Fruit fly (Drosophila melanogaster) whole organism, wandering third instar larva: ENCODE results near the gene CG2120.
A peak's percentile ranks its signal among the peaks of the same experiment; 100 is the strongest.

ENCODE experiments used
- Abd-B ChIP-seq: fragments of >200 bp; optimal IDR thresholded peaks from 2 replicates; lab custom pipeline; 2017; ENCODE audit warnings: missing biosample characterization, missing genetic modification characterization
- CG32264 ChIP-seq: fragments of 200-800 bp; sonication (Bioruptor generic); optimal IDR thresholded peaks from 2 replicates; lab custom pipeline; 2016; ENCODE audit warnings: missing biosample characterization, missing genetic modification characterization
- CG9705 ChIP-seq: fragments of 200-800 bp; sonication (Bioruptor generic); optimal IDR thresholded peaks from 2 replicates; lab custom pipeline; 2018; ENCODE audit warnings: missing biosample characterization, mild to moderate bottlenecking, missing genetic modification characterization
- CrebA ChIP-seq: fragments of 200-800 bp; sonication (Bioruptor generic); optimal IDR thresholded peaks from 2 replicates; lab custom pipeline; 2016; ENCODE audit warnings: missing biosample characterization, mild to moderate bottlenecking, missing genetic modification characterization, borderline replicate concordance
- Dfd ChIP-seq: fragments of >200 bp; optimal IDR thresholded peaks from 2 replicates; lab custom pipeline; 2017; ENCODE audit warnings: missing biosample characterization, missing genetic modification characterization
- Dif ChIP-seq: fragments of 200-275, 200-300 bp; sonication (Bioruptor generic); optimal IDR thresholded peaks from 2 replicates; lab custom pipeline; 2018; ENCODE audit warnings: missing biosample characterization, missing genetic modification characterization; ENCODE audit not compliant: partially characterized antibody
- GATAd ChIP-seq: sonication (Bioruptor generic); optimal IDR thresholded peaks from 2 replicates; lab custom pipeline; 2016; ENCODE audit warnings: missing biosample characterization, missing genetic modification characterization
- HLH106 ChIP-seq: fragments of 200-800 bp; optimal IDR thresholded peaks from 3 replicates; lab custom pipeline; 2019; ENCODE audit warnings: missing biosample characterization, mild to moderate bottlenecking, missing genetic modification characterization, moderate library complexity
- Hnf4 ChIP-seq: fragments of 200-800 bp; sonication (Bioruptor generic); optimal IDR thresholded peaks from 2 replicates; lab custom pipeline; 2016; ENCODE audit warnings: missing biosample characterization, mild to moderate bottlenecking, missing genetic modification characterization
- Hr78 ChIP-seq: fragments of >200 bp; optimal IDR thresholded peaks from 2 replicates; lab custom pipeline; 2017; ENCODE audit warnings: missing biosample characterization, missing genetic modification characterization
- Hr83 ChIP-seq: fragments of 200-300 bp; sonication (Bioruptor generic); optimal IDR thresholded peaks from 2 replicates; lab custom pipeline; 2016; ENCODE audit warnings: missing biosample characterization, mild to moderate bottlenecking, missing genetic modification characterization, moderate library complexity; ENCODE audit not compliant: poor library complexity, severe bottlenecking
- Jra ChIP-seq: sonication (Bioruptor generic); optimal IDR thresholded peaks from 2 replicates; lab custom pipeline; 2016; ENCODE audit warnings: missing biosample characterization, missing genetic modification characterization
- Mio ChIP-seq: sonication (Bioruptor generic); optimal IDR thresholded peaks from 2 replicates; lab custom pipeline; 2016; ENCODE audit warnings: missing biosample characterization, missing genetic modification characterization
- Myc ChIP-seq: fragments of >200 bp; optimal IDR thresholded peaks from 2 replicates; lab custom pipeline; 2017
- N ChIP-seq: fragments of >200 bp; optimal IDR thresholded peaks from 2 replicates; lab custom pipeline; 2018; ENCODE audit warnings: missing biosample characterization, missing external identifiers, missing genetic modification characterization
- OdsH ChIP-seq: fragments of 200-800 bp; sonication (Bioruptor generic); optimal IDR thresholded peaks from 2 replicates; lab custom pipeline; 2016; ENCODE audit warnings: missing biosample characterization, mild to moderate bottlenecking, missing genetic modification characterization
- Rel ChIP-seq, 2 experiments: fragments of 200-800 bp; sonication (Bioruptor generic) in 1 of 2; optimal IDR thresholded peaks; 2 replicates in 1 of 2; 3 replicates in 1 of 2; lab custom pipeline; 2016 to 2019; ENCODE audit warnings: mild to moderate bottlenecking in 2 of 2, missing biosample characterization in 2 of 2, missing genetic modification characterization in 2 of 2, moderate library complexity in 1 of 2
- Sp1 ChIP-seq: fragments of 200-800 bp; sonication (Bioruptor generic); optimal IDR thresholded peaks from 3 replicates; lab custom pipeline; 2019; ENCODE audit warnings: missing biosample characterization, mild to moderate bottlenecking, missing genetic modification characterization, moderate library complexity
- Vsx2 ChIP-seq: fragments of 200-300, 225-300 bp; sonication (Bioruptor generic); optimal IDR thresholded peaks from 2 replicates; lab custom pipeline; 2018; ENCODE audit warnings: missing biosample characterization, missing genetic modification characterization; ENCODE audit not compliant: partially characterized antibody
- br ChIP-seq: fragments of 200-800 bp; sonication (Bioruptor generic); optimal IDR thresholded peaks from 2 replicates; lab custom pipeline; 2016; ENCODE audit warnings: missing biosample characterization, missing genetic modification characterization
- brk ChIP-seq: fragments of 200-800 bp; sonication (Bioruptor generic); optimal IDR thresholded peaks from 2 replicates; lab custom pipeline; 2016; ENCODE audit warnings: missing biosample characterization, mild to moderate bottlenecking, missing genetic modification characterization
- dl ChIP-seq, 2 experiments: fragments of 175-275, 200-275 bp in 1 of 2; fragments of 200-275 bp in 1 of 2; sonication (Bioruptor generic); optimal IDR thresholded peaks; lab custom pipeline; 2018; ENCODE audit warnings: mild to moderate bottlenecking in 2 of 2, missing biosample characterization in 2 of 2, missing genetic modification characterization in 2 of 2, moderate library complexity in 2 of 2; ENCODE audit not compliant: partially characterized antibody in 2 of 2, insufficient read depth in 1 of 2
- dmrt93B ChIP-seq: fragments of 200-800 bp; sonication (Bioruptor generic); optimal IDR thresholded peaks from 2 replicates; lab custom pipeline; 2018; ENCODE audit warnings: missing biosample characterization, mild to moderate bottlenecking, missing genetic modification characterization
- dsf ChIP-seq: sonication (Bioruptor generic); optimal IDR thresholded peaks from 2 replicates; lab custom pipeline; 2016; ENCODE audit warnings: missing biosample characterization, missing genetic modification characterization, borderline replicate concordance
- ey ChIP-seq: fragments of 200-800 bp; sonication (Bioruptor generic); optimal IDR thresholded peaks from 2 replicates; lab custom pipeline; 2016; ENCODE audit warnings: missing biosample characterization, missing genetic modification characterization
- foxo ChIP-seq, 2 experiments: fragments of 200-800 bp; sonication (Bioruptor generic); optimal IDR thresholded peaks; 2 replicates in 1 of 2; 3 replicates in 1 of 2; lab custom pipeline; 2016 to 2017; ENCODE audit warnings: missing biosample characterization in 2 of 2, missing genetic modification characterization in 2 of 2
- fru ChIP-seq: fragments of 200-800 bp; sonication (Bioruptor generic); optimal IDR thresholded peaks from 3 replicates; lab custom pipeline; 2016; ENCODE audit warnings: missing biosample characterization, mild to moderate bottlenecking, missing genetic modification characterization
- h ChIP-seq: fragments of 200-800 bp; sonication (Bioruptor generic); optimal IDR thresholded peaks from 3 replicates; lab custom pipeline; 2016; ENCODE audit warnings: missing biosample characterization, mild to moderate bottlenecking, missing genetic modification characterization
- jim ChIP-seq: fragments of 175-275, 200-325 bp; sonication (Bioruptor generic); optimal IDR thresholded peaks from 2 replicates; lab custom pipeline; 2016; ENCODE audit warnings: missing biosample characterization, mild to moderate bottlenecking, missing genetic modification characterization
- lola ChIP-seq: fragments of >200 bp; optimal IDR thresholded peaks from 2 replicates; lab custom pipeline; 2017; ENCODE audit warnings: missing biosample characterization, missing genetic modification characterization
- pan ChIP-seq: fragments of >200 bp; optimal IDR thresholded peaks from 2 replicates; lab custom pipeline; 2017
- psq ChIP-seq: fragments of 200-800 bp; sonication (Bioruptor generic); optimal IDR thresholded peaks from 3 replicates; lab custom pipeline; 2017; ENCODE audit warnings: missing biosample characterization, mild to moderate bottlenecking, missing genetic modification characterization, moderate library complexity
- rgr ChIP-seq: fragments of 200-800 bp; sonication (Bioruptor generic); optimal IDR thresholded peaks from 3 replicates; lab custom pipeline; 2016; ENCODE audit warnings: missing biosample characterization, mild to moderate bottlenecking, missing genetic modification characterization
- sage ChIP-seq: fragments of 200-800 bp; sonication (Bioruptor generic); optimal IDR thresholded peaks from 2 replicates; lab custom pipeline; 2016; ENCODE audit warnings: missing biosample characterization, mild to moderate bottlenecking, missing genetic modification characterization
- sv ChIP-seq: fragments of 200-800 bp; sonication (Bioruptor generic); optimal IDR thresholded peaks from 3 replicates; lab custom pipeline; 2016; ENCODE audit warnings: missing biosample characterization, missing genetic modification characterization
- tai ChIP-seq: sonication (Bioruptor generic); optimal IDR thresholded peaks from 2 replicates; lab custom pipeline; 2016; ENCODE audit warnings: missing biosample characterization, missing genetic modification characterization
- usp ChIP-seq: fragments of >200 bp; optimal IDR thresholded peaks from 2 replicates; lab custom pipeline; 2017; ENCODE audit warnings: missing biosample characterization, missing genetic modification characterization
- woc ChIP-seq: sonication (Bioruptor generic); optimal IDR thresholded peaks from 2 replicates; lab custom pipeline; 2016; ENCODE audit warnings: missing biosample characterization, mild to moderate bottlenecking, missing genetic modification characterization

The CG2120 gene

DNA sequence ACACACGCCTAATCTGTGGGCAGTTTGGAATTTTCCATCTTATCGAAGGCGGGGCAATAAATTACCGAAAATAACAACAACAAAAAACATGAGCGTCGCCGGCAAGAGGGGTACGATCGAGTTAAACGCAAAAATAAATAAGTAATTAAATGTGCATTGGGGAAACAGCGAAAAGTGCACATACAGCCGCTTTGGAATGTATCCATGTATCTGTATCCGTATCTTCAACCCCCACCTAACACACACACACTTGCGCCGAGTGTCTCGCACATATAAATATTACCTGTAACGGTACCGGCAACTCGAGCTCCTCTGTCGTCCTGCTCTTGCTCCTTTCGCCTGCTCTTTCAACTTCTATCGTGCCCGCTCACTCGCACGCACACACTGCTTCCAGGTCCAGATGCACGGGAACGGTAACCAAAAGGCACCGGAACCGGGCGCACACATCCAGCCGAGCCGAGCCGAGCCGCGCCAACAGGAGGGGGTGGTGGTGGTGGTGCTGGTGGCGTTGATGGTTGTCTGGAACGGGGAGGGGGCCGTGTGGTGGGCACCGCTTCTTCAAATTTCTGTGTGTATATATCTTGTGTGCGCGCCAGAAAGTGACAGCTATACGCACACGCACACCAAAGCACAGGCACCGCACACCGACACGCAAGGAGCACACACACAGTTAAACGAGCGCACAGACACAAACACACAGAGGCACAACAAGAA is 5.9 kb downstream of the CG2120 start:
- TF ChIP-seq CG9705 (GFP tag; lab: Kevin White, UChicago) (peak; percentile 39), dmrt93B (GFP tag; lab: Kevin White, UChicago) (no peak), tai (GFP tag; lab: Kevin White, UChicago) (no peak), sv (GFP tag; lab: Kevin White, UChicago) (no peak), Abd-B (GFP tag; lab: Kevin White, UChicago) (peak; percentile 63), dsf (no peak), N (GFP tag; lab: Kevin White, UChicago) (peak; percentile 95), psq (peak; percentile 29), Dfd (no peak), HLH106 (tag; lab: Kevin White, UChicago) (peak; percentile 38), dl (GFP tag; optimal IDR thresholded peaks at IDR 0.05; lab: Kevin White, UChicago; ENCODE audit: insufficient read depth in 1 of 2, partially characterized antibody in 2 of 2) (no peak), Rel (GFP tag; optimal IDR thresholded peaks at IDR 0.05; lab: Kevin White, UChicago) (no peak), Rel (tag; optimal IDR thresholded peaks at IDR 0.05; lab: Kevin White, UChicago) (peak; percentile 34), Sp1 (peak; percentile 65), OdsH (GFP tag; lab: Kevin White, UChicago) (peak; percentile 47), Hr78 (GFP tag; lab: Kevin White, UChicago) (peak; percentile 49), h (GFP tag; lab: Kevin White, UChicago) (peak; percentile 67), ey (peak; percentile 63), usp (no peak), CrebA (GFP tag; lab: Kevin White, UChicago) (no peak), fru (GFP tag; lab: Kevin White, UChicago) (peak; percentile 61), Hr83 (GFP tag; lab: Kevin White, UChicago) (peak; percentile 89), lola (GFP tag; lab: Kevin White, UChicago) (no peak), brk (no peak), Hnf4 (GFP tag; lab: Kevin White, UChicago) (peak; percentile 40), Myc (lab: Kevin White, UChicago) (no peak), rgr (GFP tag; lab: Kevin White, UChicago) (peak; percentile 72), br (GFP tag; lab: Kevin White, UChicago) (no peak), woc (GFP tag; lab: Kevin White, UChicago) (peak; percentile 11), CG32264 (GFP tag; lab: Kevin White, UChicago) (no peak), Mio (GFP tag; lab: Kevin White, UChicago) (no peak), Vsx2 (GFP tag; lab: Kevin White, UChicago) (no peak), Jra (GFP tag; lab: Kevin White, UChicago) (peak; percentile 25), pan (no peak), GATAd (GFP tag; lab: Kevin White, UChicago) (no peak), Dif (GFP tag; lab: Kevin White, UChicago) (peak; percentile 52), jim (GFP tag; lab: Kevin White, UChicago) (no peak), sage (GFP tag; lab: Kevin White, UChicago) (peak; percentile 19), foxo (GFP tag; optimal IDR thresholded peaks at IDR 0.05; lab: Kevin White, UChicago) (peak in 1 of 2 experiments; percentile 67)
- TF ChIP-seq, all 38 proteins: peak for 20

- no peak for TF ChIP-seq OdsH (GFP tag; lab: Kevin White, UChicago)
- TF ChIP-seq Dif (GFP tag; lab: Kevin White, UChicago): no peak
- TF ChIP-seq psq: no peak
- TF ChIP-seq Hnf4 (GFP tag; lab: Kevin White, UChicago): no peak
- no peak for TF ChIP-seq CrebA (GFP tag; lab: Kevin White, UChicago)
- TF ChIP-seq dl (GFP tag; optimal IDR thresholded peaks at IDR 0.05; lab: Kevin White, UChicago; ENCODE audit: insufficient read depth in 1 of 2, partially characterized antibody in 2 of 2): no peak
- no peak for TF ChIP-seq dsf
- no peak for TF ChIP-seq HLH106 (tag; lab: Kevin White, UChicago)
- TF ChIP-seq h (GFP tag; lab: Kevin White, UChicago): no peak
- TF ChIP-seq fru (GFP tag; lab: Kevin White, UChicago): no peak
- no peak for TF ChIP-seq Hr83 (GFP tag; lab: Kevin White, UChicago)
- TF ChIP-seq sage (GFP tag; lab: Kevin White, UChicago): no peak
- no peak for TF ChIP-seq Myc (lab: Kevin White, UChicago)
Measured at dm6 chrX:8142067-8142462, 6.4 kb downstream of the CG2120 start, which contains the start of gene Smox. Smox (minus strand) TSS chrX:8142279.
